Fruit fly (Drosophila melanogaster) whole organism, embryonic: ENCODE results near the gene CG43137.
A peak's percentile ranks its signal among the peaks of the same experiment; 100 is the strongest.

ENCODE experiments used
- CG2120 ChIP-seq: fragments of 200-800 bp; sonication (Bioruptor generic); optimal IDR thresholded peaks from 3 replicates; lab custom pipeline; 2016; ENCODE audit warnings: missing biosample characterization, missing genetic modification characterization
- CG4854 ChIP-seq: fragments of 200-800 bp; sonication (Bioruptor generic); optimal IDR thresholded peaks from 2 replicates; lab custom pipeline; 2016; ENCODE audit warnings: missing biosample characterization, missing genetic modification characterization, inconsistent platforms
- CG8388 ChIP-seq: fragments of 200-800 bp; sonication (Bioruptor generic); optimal IDR thresholded peaks from 2 replicates; lab custom pipeline; 2019; ENCODE audit warnings: missing biosample characterization, mild to moderate bottlenecking, missing genetic modification characterization, moderate library complexity
- Fer2 ChIP-seq: fragments of 200-800 bp; sonication (Bioruptor generic); optimal IDR thresholded peaks from 2 replicates; lab custom pipeline; 2018; ENCODE audit warnings: missing biosample characterization, mild to moderate bottlenecking, missing genetic modification characterization, moderate library complexity
- caup ChIP-seq: fragments of 200-800 bp; sonication (Bioruptor generic); optimal IDR thresholded peaks from 3 replicates; lab custom pipeline; 2017; ENCODE audit warnings: missing biosample characterization, mild to moderate bottlenecking, missing genetic modification characterization, moderate library complexity; ENCODE audit not compliant: severe bottlenecking
- eve ChIP-seq, 2 experiments: fragments of >200 bp; optimal IDR thresholded peaks; 2 replicates each; lab custom pipeline; 2017; ENCODE audit warnings: missing biosample characterization in 2 of 2, missing genetic modification characterization in 2 of 2
- hbn ChIP-seq: fragments of 200-800 bp; sonication (Bioruptor generic); IDR thresholded peaks from 2 replicates; pipeline ENCODE4 v1.3.6; 2022; ENCODE audit warnings: missing biosample characterization, missing genetic modification characterization; ENCODE audit not compliant: partially characterized antibody
- shn ChIP-seq: fragments of 200-800 bp; sonication (Bioruptor generic); optimal IDR thresholded peaks from 3 replicates; lab custom pipeline; 2016; ENCODE audit warnings: missing biosample characterization, missing genetic modification characterization

DNA sequence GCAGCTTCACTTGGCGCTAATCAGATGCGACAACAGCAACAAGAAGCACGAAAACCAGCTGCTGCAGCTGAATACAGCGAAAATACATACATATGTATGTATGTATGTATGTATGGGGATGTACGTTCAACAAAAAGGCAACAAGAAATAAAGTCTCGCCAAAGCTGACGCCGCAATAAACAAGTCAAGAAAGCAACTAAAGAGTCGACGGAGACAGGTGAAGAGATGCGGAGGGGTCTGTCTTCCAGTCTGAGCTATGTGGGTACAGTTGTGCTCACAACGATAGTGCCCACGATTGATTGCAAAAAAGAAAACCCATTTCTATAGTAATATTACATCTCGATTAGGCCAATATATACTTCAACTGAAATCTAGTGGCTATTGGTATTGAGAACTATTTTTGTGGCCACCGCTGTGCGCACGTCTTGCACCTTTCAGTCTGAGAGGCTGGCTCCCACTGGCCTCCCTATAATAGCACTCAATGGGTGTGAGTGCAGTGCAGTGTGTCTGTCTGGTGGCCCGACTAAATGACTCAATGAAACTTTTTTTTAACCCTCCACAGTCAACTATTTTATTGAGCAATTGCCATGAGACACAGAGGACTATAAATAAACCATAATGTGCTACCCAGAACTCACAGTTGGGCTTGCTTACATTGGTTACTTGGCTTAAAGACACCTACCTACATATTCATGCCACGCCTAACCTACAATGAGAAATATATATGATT lies 31.0 kb upstream of the CG43137 start:
- peak; percentile 72 for TF ChIP-seq CG2120 (GFP tag; lab: Kevin White, UChicago)
- peak; percentile 70 for TF ChIP-seq CG4854 (GFP tag; lab: Kevin White, UChicago)
- peak; percentile 89 for TF ChIP-seq CG8388 (GFP tag; lab: Kevin White, UChicago)
- TF ChIP-seq eve (GFP tag; optimal IDR thresholded peaks at IDR 0.05; lab: Kevin White, UChicago): peak in 1 of 2 experiments; percentile 95
- TF ChIP-seq Fer2 (tag; lab: Kevin White, UChicago): peak; percentile 41
- TF ChIP-seq caup (GFP tag; lab: Kevin White, UChicago): peak; percentile 78
- no peak for TF ChIP-seq hbn (GFP tag; lab: Robert Waterston, UW)
- peak; percentile 76 for TF ChIP-seq shn (GFP tag; lab: Kevin White, UChicago)
